Worm (Caenorhabditis elegans): ENCODE measurements around the gene lin-14.

lin-14 gene

ce11 chrX:11469600-11469999, 4.2 kb downstream of the lin-14 start:
- TF ChIP-seq mes-2 (tag; optimal IDR thresholded peaks at IDR 0.05; ENCODE audit: poor library complexity, severe bottlenecking) (peak; percentile 16), rbr-2 (tag; optimal IDR thresholded peaks at IDR 0.05) (peak; percentile 32), lim-7 (GFP tag; IDR thresholded peaks at IDR 0.05) (no peak), madf-5 (GFP tag; IDR thresholded peaks at IDR 0.05) (no peak), spr-1 (tag; optimal IDR thresholded peaks at IDR 0.05) (no peak), nhr-28 (tag; optimal IDR thresholded peaks at IDR 0.05) (peak; percentile 67), T26A8.4 (GFP tag; IDR thresholded peaks at IDR 0.05) (no peak), php-3 (GFP tag; IDR thresholded peaks at IDR 0.05) (0 out of 2 replicates have a peak, but pooled peaks have one; percentile 23), spr-3 (GFP tag; optimal IDR thresholded peaks at IDR 0.05) (no peak), hlh-30 (tag; optimal IDR thresholded peaks at IDR 0.05; ENCODE audit: insufficient read depth) (peak; percentile 97), hmg-1.1 (GFP tag; IDR thresholded peaks at IDR 0.05) (0 out of 2 replicates have a peak, but pooled peaks have one; percentile 18), pqm-1 (tag; optimal IDR thresholded peaks at IDR 0.05) (peak; percentile 28), egl-43 (GFP tag; IDR thresholded peaks at IDR 0.05) (no peak), mdl-1 (tag; optimal IDR thresholded peaks at IDR 0.05) (peak in 1 of 2 experiments; percentile 80), nhr-77 (tag; optimal IDR thresholded peaks at IDR 0.05) (peak; percentile 80), aha-1 (tag) (peak; percentile 95), lsy-2 (tag; optimal IDR thresholded peaks at IDR 0.05) (peak in 1 of 2 experiments; percentile 31), hif-1 (tag; optimal IDR thresholded peaks at IDR 0.05) (peak in 1 of 2 experiments; percentile 13), dve-1 (tag; optimal IDR thresholded peaks at IDR 0.05; ENCODE audit: insufficient read depth) (peak; percentile 82), hlh-11 (tag; optimal IDR thresholded peaks at IDR 0.05) (peak; percentile 77), F37D6.2 (tag; optimal IDR thresholded peaks at IDR 0.05) (no peak), unc-62 (GFP tag; optimal IDR thresholded peaks at IDR 0.05 in 1 of 2) (peak in 1 of 2 experiments; percentile 84), unc-62 (tag; optimal IDR thresholded peaks at IDR 0.05) (no peak), lin-1 (GFP tag; IDR thresholded peaks at IDR 0.05) (no peak), daf-16 (GFP tag; optimal IDR thresholded peaks at IDR 0.05) (peak in 1 of 2 experiments; percentile 33), daf-16 (tag; optimal IDR thresholded peaks at IDR 0.05) (peak; percentile 80), nhr-11 (tag; optimal IDR thresholded peaks at IDR 0.05) (peak; percentile 49), ama-1 (optimal IDR thresholded peaks at IDR 0.05) (peak; percentile 21), F49E8.2 (tag; optimal IDR thresholded peaks at IDR 0.05; ENCODE audit: borderline replicate concordance) (no peak), mep-1 (tag; optimal IDR thresholded peaks at IDR 0.05) (peak; percentile 56), pha-4 (GFP tag; IDR thresholded peaks at IDR 0.05) (no peak), pha-4 (tag; optimal IDR thresholded peaks at IDR 0.05) (peak; percentile 66), dmd-6 (GFP tag; IDR thresholded peaks at IDR 0.05) (peak; percentile 56), nhr-102 (tag; optimal IDR thresholded peaks at IDR 0.05) (no peak), ctbp-1 (GFP tag; IDR thresholded peaks at IDR 0.05) (0 out of 2 replicates have a peak, but pooled peaks have one; percentile 16), dpl-1 (GFP tag; optimal IDR thresholded peaks at IDR 0.05) (no peak)

- TF ChIP-seq hlh-30 (tag; optimal IDR thresholded peaks at IDR 0.05; ENCODE audit: insufficient read depth) (peak; percentile 43), lin-13 (GFP tag; optimal IDR thresholded peaks at IDR 0.05) (no peak), dve-1 (tag; optimal IDR thresholded peaks at IDR 0.05; ENCODE audit: insufficient read depth) (peak; percentile 9), pha-4 (GFP tag; IDR thresholded peaks at IDR 0.05) (no peak), pha-4 (tag; optimal IDR thresholded peaks at IDR 0.05) (peak; percentile 10)
These were observed 6.0 kb downstream of the lin-14 start for ce11 chrX:11471409-11471808.

DNA sequence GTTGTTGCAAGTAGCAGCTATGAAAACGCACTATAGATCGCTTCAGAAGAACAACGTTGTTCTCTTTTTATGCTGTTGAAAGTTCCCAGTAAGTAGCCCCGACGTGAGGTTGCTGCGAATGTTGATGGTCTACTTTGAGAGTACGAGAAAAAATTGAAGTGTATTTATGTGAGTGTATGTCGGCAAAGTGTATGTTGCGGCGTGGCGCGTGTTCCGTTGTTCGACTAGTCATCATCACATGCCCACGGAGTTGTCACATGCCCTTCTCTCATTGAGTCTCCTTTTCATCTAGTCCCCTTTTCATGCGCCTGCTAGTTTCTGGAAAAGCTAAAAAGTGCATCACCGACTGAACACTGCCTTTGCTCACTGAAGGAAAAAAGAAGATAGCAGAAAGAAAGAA, 6.5 kb downstream of the lin-14 start:
- TF ChIP-seq aha-1 (tag) (peak; percentile 96), nhr-77 (tag; optimal IDR thresholded peaks at IDR 0.05) (peak; percentile 12), hlh-30 (tag; optimal IDR thresholded peaks at IDR 0.05; ENCODE audit: insufficient read depth) (peak; percentile 99), snpc-1.2 (GFP tag; IDR thresholded peaks at IDR 0.05) (peak; percentile 45; the same call in 1 of the 2 replicates), Y105C5A.15 (GFP tag; IDR thresholded peaks at IDR 0.05) (no peak), madf-5 (GFP tag; IDR thresholded peaks at IDR 0.05) (0 out of 4 replicates have a peak, but pooled peaks of 1 of the 2 experiments have one; percentile 54), spr-1 (tag; optimal IDR thresholded peaks at IDR 0.05) (no peak), lin-1 (GFP tag; IDR thresholded peaks at IDR 0.05) (0 out of 2 replicates have a peak, but pooled peaks have one; percentile 48), tra-1 (GFP tag; IDR thresholded peaks at IDR 0.05) (peak; percentile 66; the same call in 1 of the 2 replicates), fkh-10 (GFP tag; optimal IDR thresholded peaks at IDR 0.05) (peak; percentile 56), arid-1 (GFP tag; conservative IDR thresholded peaks at IDR 0.05) (no peak), daf-19 (GFP tag; conservative IDR thresholded peaks at IDR 0.05) (no peak), unc-39 (tag; optimal IDR thresholded peaks at IDR 0.05) (no peak), mdl-1 (tag; optimal IDR thresholded peaks at IDR 0.05) (peak in 1 of 2 experiments; percentile 90), T26A8.4 (GFP tag; IDR thresholded peaks at IDR 0.05) (peak; percentile 32; the same call in 1 of the 2 replicates), nhr-11 (tag; optimal IDR thresholded peaks at IDR 0.05) (peak; percentile 94), nhr-48 (tag; optimal IDR thresholded peaks at IDR 0.05) (peak; percentile 28), Y48G9A.11 (GFP tag; IDR thresholded peaks at IDR 0.05) (no peak), daf-8 (GFP tag; IDR thresholded peaks at IDR 0.05) (no peak)

Data from whole organism, L4 larva.